Worm (Caenorhabditis elegans): ENCODE results near the gene T20D4.7.

- TF ChIP-seq ceh-27 (GFP tag; optimal IDR thresholded peaks at IDR 0.05) (no peak), F52B5.7 (tag; optimal IDR thresholded peaks at IDR 0.05) (no peak), lin-54 (GFP tag; optimal IDR thresholded peaks at IDR 0.05) (no peak), snpc-4 (GFP tag; optimal IDR thresholded peaks at IDR 0.05) (no peak), snpc-4 (tag; optimal IDR thresholded peaks at IDR 0.05) (no peak), Y56A3A.18 (GFP tag; IDR thresholded peaks at IDR 0.05) (no peak), tbx-9 (tag; optimal IDR thresholded peaks at IDR 0.05; ENCODE audit: borderline replicate concordance) (no peak), ama-1 (optimal IDR thresholded peaks at IDR 0.05) (no peak), ama-1 (GFP tag; optimal IDR thresholded peaks at IDR 0.05) (no peak), sea-2 (GFP tag; IDR thresholded peaks at IDR 0.05) (no peak)
These were observed 796 bp downstream of the T20D4.7 start for ce11 chrV:3409498-3409897.
